Worm (Caenorhabditis elegans) whole organism, late embryonic: ENCODE measurements around the gene T11F9.1.

Experiments used
- C08G9.2 ChIP-seq: sonication (generic microtip); optimal IDR thresholded peaks from 2 replicates; lab custom pipeline; 2016; ENCODE audit warnings: mild to moderate bottlenecking, missing genetic modification characterization, moderate library complexity, missing compliant biosample characterization
- T23F11.4 ChIP-seq: fragments of 200-800 bp; sonication (Bioruptor generic); optimal IDR thresholded peaks from 2 replicates; lab custom pipeline; 2018; ENCODE audit warnings: mild to moderate bottlenecking, missing genetic modification characterization, missing compliant biosample characterization
- ceh-14 ChIP-seq: sonication (generic microtip); optimal IDR thresholded peaks from 2 replicates; lab custom pipeline; 2016; ENCODE audit warnings: missing genotype, missing genetic modification characterization, missing compliant biosample characterization
- ceh-18 ChIP-seq: sonication (generic microtip); optimal IDR thresholded peaks from 2 replicates; lab custom pipeline; 2016; ENCODE audit warnings: missing genetic modification characterization, missing compliant biosample characterization
- ceh-2 ChIP-seq: sonication (generic microtip); optimal IDR thresholded peaks from 2 replicates; lab custom pipeline; 2016; ENCODE audit warnings: missing genotype, missing genetic modification characterization, missing compliant biosample characterization
- elt-2 ChIP-seq: sonication (generic microtip); optimal IDR thresholded peaks from 2 replicates; lab custom pipeline; 2016; ENCODE audit warnings: missing genetic modification reagents, missing genetic modification characterization, missing compliant biosample characterization
- pat-9 ChIP-seq: fragments of 200-800 bp; sonication (Bioruptor generic); optimal IDR thresholded peaks from 2 replicates; lab custom pipeline; 2018; ENCODE audit warnings: mild to moderate bottlenecking, missing genetic modification characterization, moderate library complexity, missing compliant biosample characterization
- pha-4 ChIP-seq: fragments of 150-350 bp; optimal IDR thresholded peaks from 2 replicates; lab custom pipeline; 2018; ENCODE audit warnings: missing biosample characterization, missing genetic modification reagents, missing genetic modification characterization
- rnt-1 ChIP-seq: sonication (generic microtip); optimal IDR thresholded peaks from 2 replicates; lab custom pipeline; 2016; ENCODE audit warnings: missing genetic modification characterization, missing compliant biosample characterization
- sdc-2 ChIP-seq: sonication (generic microtip); optimal IDR thresholded peaks from 2 replicates; lab custom pipeline; 2016; ENCODE audit warnings: missing genotype, missing genetic modification characterization, missing compliant biosample characterization
- sox-2 ChIP-seq: fragments of 200-800 bp; sonication (Bioruptor generic); IDR thresholded peaks from 2 replicates; pipeline ENCODE4 v1.3.6; 2022; ENCODE audit warnings: missing genetic modification reagents, missing genetic modification characterization, missing compliant biosample characterization
- syd-9 ChIP-seq: sonication (generic microtip); optimal IDR thresholded peaks from 2 replicates; lab custom pipeline; 2016; ENCODE audit warnings: mild to moderate bottlenecking, missing genetic modification characterization, moderate library complexity, missing compliant biosample characterization
- tbx-2 ChIP-seq: sonication (generic microtip); optimal IDR thresholded peaks from 2 replicates; lab custom pipeline; 2016; ENCODE audit warnings: missing genetic modification characterization, missing compliant biosample characterization
- unc-86 ChIP-seq: sonication (generic microtip); optimal IDR thresholded peaks from 2 replicates; lab custom pipeline; 2016; ENCODE audit warnings: missing genetic modification characterization, missing compliant biosample characterization

ce11 chrV:11499786-11500185 lies 40.4 kb downstream of the T11F9.1 start:
- TF ChIP-seq unc-86 (tag; lab: Kevin White, UChicago): no peak
- TF ChIP-seq syd-9: no peak
- no peak for TF ChIP-seq elt-2 (tag; lab: Kevin White, UChicago)
- TF ChIP-seq ceh-18: no peak
- no peak for TF ChIP-seq sox-2
- no peak for TF ChIP-seq T23F11.4 (GFP tag; lab: Kevin White, UChicago)
- no peak for TF ChIP-seq ceh-2
- TF ChIP-seq ceh-14 (tag; lab: Kevin White, UChicago): no peak
- TF ChIP-seq sdc-2 (tag; lab: Kevin White, UChicago): no peak
- no peak for TF ChIP-seq rnt-1 (tag; lab: Kevin White, UChicago)
- TF ChIP-seq pha-4 (tag; lab: Kevin White, UChicago): no peak
- no peak for TF ChIP-seq pat-9 (tag; lab: Kevin White, UChicago)
- no peak for TF ChIP-seq tbx-2 (tag; lab: Kevin White, UChicago)
- no peak for TF ChIP-seq C08G9.2
